Worm (Caenorhabditis elegans) whole organism, dauer: ENCODE data around the gene Y39A1A.24.

Experiments
- unc-62 ChIP-seq: sonication (generic microtip); optimal IDR thresholded peaks from 2 replicates; lab custom pipeline; 2017; ENCODE audit warnings: missing biosample characterization, missing genetic modification reagents, missing genetic modification characterization

Y39A1A.24 gene

ce11 chrIII:10612333-10612732 lies at the start of gene Y39A1A.24:
Y39A1A.24 (plus strand) TSS chrIII:10612633.
- TF ChIP-seq unc-62 (GFP tag; lab: Kevin White, UChicago) = no peak

DNA sequence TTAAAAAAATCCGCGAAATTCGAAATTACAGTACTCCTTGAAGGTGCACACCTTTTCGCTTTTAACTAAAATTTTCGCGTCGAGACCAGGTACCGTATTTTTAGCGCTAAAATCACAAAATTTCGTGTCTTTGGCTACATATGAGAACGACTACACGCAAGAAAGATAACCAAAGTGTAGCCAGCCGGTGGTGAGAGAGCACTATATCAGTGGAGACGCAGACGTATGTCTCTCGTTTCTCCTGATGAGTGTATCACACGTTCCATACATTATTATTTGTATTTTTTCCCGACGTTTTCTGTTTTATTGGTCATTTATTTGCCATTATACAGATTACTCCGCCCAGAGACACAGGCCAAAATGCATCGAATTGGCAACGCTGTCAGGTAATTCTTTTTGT lies 46.5 kb upstream of the Y39A1A.24 start, which contains the start of gene acdh-11:
Gene acdh-11 (plus strand): TSS at position 333 of the 400 bp plus-strand sequence.
- TF ChIP-seq unc-62 (GFP tag; lab: Kevin White, UChicago) = no peak

DNA sequence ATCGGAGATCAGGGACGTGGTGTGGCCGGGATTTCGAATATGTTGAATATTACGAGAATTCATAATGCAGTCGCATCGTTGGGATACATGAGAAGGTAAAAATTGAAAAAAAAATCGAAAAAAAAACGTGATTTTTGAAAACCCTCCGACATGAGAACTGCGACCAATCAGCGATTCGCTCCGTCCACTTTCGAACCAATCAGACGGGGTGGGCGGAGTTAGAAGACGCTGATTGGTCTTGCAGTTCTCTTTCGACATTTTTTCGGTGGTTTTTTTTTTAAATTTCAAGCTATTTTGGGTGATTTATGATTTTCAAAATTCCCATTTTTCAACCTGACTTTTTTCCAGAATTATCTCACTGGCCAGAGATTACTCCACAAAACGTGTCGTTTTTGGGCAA lies 43.2 kb upstream of the Y39A1A.24 start:
- no peak for TF ChIP-seq unc-62 (GFP tag; lab: Kevin White, UChicago)

- no peak for TF ChIP-seq unc-62 (GFP tag; lab: Kevin White, UChicago)
These were observed 37.1 kb upstream of the Y39A1A.24 start, which contains the start of gene Y45F3A.4 for ce11 chrIII:10575320-10575719. Y45F3A.4 (minus strand) TSS chrIII:10575420.

DNA sequence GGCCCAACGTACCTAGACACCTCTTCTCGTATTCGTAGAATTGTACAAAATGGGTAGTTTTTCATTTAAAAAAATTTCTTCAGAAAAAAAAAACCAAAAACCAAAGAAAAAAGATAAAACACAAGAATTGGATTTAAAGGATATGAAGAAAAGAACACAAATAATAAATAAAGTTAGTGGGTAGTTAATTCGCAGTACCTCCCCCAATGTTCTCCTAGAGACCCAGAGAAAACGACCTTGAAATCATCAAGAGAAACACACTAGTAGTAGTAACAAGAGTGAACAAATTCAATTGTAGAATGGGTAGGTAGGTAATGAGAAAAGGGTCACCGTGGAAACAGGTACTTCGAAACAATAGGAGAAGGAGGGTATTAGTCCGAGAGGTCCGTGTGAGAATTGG lies 34.7 kb upstream of the Y39A1A.24 start:
- TF ChIP-seq unc-62 (GFP tag; lab: Kevin White, UChicago) = no peak

ce11 chrIII:10578873-10579272 lies 33.6 kb upstream of the Y39A1A.24 start:
- TF ChIP-seq unc-62 (GFP tag; lab: Kevin White, UChicago) = no peak

DNA sequence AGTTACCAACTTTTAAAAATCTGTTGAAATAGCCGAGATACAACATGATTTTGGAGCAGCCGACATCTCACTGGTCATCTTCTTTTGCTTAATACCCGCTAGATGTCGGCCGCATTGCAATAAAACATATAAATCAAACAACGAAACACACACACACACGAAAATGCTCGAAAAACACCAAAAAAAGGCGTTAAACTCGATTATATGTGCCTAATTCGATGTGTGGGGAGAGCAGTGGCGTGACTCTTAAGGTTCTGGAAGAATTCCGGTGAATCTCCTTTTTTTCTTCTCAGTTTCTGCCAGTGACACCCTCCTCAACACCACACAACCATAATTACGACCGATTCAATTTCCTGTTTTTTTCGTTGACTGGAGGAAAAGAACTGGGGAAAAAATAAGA lies 32.2 kb upstream of the Y39A1A.24 start:
- no peak for TF ChIP-seq unc-62 (GFP tag; lab: Kevin White, UChicago)

- TF ChIP-seq unc-62 (GFP tag; lab: Kevin White, UChicago) = no peak
These were observed 28.9 kb upstream of the Y39A1A.24 start for ce11 chrIII:10583483-10583882.

DNA sequence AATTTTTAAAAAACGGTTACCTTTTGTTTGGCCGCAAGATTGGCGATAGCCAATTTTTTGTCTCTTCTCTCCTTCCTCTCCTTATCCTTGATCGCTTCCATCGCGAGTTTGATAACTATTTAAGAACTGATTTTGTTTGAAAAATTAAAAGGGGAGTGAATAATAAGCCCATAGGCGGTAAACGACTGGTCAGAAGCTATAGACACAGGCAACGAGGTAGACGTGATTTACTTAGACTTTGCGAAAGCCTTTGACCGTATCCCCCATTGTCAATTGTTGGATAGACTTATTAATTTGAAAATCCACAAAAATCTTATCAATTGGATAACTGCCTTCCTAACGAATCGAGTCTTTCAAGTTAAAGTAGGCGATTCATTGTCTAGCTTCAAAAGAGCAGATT lies 26.2 kb upstream of the Y39A1A.24 start, which contains the start of gene Y45F3A.5:
Gene Y45F3A.5 (minus strand): TSS at position 101 of the 400 bp plus-strand sequence.
- TF ChIP-seq unc-62 (GFP tag; lab: Kevin White, UChicago) = no peak

DNA sequence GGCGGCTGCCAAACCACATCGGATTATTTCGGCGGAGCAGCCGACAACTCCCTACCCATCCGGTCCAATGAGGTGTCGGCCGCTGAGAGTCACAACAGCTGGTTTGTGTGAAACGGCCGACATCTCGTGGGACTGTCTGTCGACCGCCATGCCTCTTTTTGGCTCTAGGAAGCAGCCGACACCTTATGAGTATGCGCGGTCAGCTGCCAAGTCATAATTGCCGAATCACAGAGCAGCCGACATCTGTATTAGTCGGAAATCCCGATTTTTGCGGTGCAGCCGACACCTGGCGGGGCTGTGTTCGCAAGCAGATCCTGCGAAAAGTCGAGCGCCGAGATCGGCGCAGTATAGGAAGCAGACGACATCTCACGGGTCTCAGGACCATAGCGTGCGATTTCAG lies 20.4 kb upstream of the Y39A1A.24 start:
- TF ChIP-seq unc-62 (GFP tag; lab: Kevin White, UChicago) = no peak

DNA sequence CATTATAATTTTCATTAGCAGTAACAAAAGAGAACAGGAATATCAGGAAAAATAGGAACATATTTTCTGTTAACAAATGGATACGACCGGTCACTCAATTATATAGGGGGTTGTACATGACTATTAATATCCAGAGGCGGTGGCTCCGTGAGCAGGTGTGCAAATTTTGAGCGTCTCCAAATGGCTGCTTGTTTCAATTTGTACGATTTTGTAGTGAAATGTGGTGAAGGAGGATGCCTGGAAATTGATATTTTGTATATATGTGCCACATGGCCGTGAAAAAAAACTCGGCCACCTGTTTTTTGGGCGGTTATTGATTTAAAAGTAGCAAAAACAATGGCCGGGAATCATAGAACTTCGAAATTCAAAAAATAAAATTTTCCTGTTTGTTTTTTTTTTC lies 19.7 kb upstream of the Y39A1A.24 start, which contains the start of gene Y45F3A.8:
Gene Y45F3A.8 (minus strand): TSS at position 101 of the 400 bp plus-strand sequence.
- TF ChIP-seq unc-62 (GFP tag; lab: Kevin White, UChicago) = no peak

DNA sequence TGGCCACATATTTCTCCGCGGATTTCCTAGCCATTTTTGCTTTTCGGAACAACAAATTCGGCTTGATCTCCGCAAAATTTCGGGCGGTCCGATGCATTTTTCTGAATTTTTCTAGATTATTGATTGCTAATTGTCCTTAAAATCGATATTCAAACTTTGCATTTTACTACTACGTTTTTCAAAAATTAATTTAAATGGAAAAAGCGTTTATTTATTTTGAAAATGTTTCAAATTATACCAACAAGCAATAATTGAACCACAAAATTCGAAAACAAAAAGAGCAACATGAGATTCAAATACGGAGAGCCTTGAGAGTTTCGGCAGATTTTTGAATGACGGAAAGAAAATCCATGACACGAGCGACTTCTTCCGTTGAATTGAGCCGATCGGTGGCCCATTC lies 17.4 kb upstream of the Y39A1A.24 start, which contains the start of gene Y45F3A.9:
Gene Y45F3A.9 (minus strand): TSS at position 101 of the 400 bp plus-strand sequence.
- no peak for TF ChIP-seq unc-62 (GFP tag; lab: Kevin White, UChicago)

- TF ChIP-seq unc-62 (GFP tag; lab: Kevin White, UChicago) = no peak
These were observed 16.0 kb upstream of the Y39A1A.24 start, which contains the start of gene Y39A1A.3 for ce11 chrIII:10596387-10596786. Y39A1A.3 (minus strand) TSS chrIII:10596487.

DNA sequence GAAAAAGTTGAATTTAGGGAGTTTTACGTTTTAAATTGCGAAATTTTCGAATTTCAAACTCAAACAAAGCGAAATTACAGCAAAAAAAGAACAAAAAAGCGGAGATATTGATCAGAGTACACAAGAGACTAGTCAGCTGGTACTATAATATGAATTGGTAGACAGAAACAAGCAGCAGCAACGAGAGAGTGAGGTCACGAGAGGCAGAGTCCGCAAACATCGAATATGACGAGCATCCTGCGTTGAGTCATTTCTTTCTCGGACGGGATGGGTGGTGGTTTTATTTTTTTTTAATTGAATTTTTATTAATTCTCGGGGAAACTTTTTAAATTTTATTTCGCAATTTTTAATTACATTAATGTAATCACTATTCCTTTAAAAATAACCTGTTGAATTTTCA lies 12.7 kb upstream of the Y39A1A.24 start:
- TF ChIP-seq unc-62 (GFP tag; lab: Kevin White, UChicago) = no peak

DNA sequence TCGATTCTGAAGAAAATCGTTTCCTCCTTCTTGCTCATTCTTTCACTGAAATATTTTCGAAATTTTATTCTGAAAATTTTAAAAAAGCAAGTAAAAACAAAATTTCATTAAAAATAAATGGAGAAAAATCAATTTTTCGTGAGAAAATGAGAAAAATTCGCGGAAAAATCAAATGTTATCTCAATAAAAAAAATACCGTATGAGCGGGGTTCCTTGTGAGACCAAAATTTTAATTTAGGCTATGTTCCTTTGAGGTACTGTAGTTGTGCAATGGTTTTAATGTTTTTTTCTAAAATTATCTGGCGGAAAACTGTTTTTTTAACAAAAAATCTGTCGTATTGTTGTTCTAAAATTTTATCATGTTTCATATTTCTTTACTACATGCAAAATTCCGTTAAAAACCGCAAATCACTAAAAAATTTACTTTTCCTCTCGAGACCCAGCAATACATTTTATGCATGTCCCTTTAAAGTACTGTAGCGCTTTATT lies 12.3 kb upstream of the Y39A1A.24 start, which contains the start of gene epg-6:
Gene epg-6 (minus strand): TSS at position 51 of the 489 bp plus-strand sequence.
- no peak for TF ChIP-seq unc-62 (GFP tag; lab: Kevin White, UChicago)

DNA sequence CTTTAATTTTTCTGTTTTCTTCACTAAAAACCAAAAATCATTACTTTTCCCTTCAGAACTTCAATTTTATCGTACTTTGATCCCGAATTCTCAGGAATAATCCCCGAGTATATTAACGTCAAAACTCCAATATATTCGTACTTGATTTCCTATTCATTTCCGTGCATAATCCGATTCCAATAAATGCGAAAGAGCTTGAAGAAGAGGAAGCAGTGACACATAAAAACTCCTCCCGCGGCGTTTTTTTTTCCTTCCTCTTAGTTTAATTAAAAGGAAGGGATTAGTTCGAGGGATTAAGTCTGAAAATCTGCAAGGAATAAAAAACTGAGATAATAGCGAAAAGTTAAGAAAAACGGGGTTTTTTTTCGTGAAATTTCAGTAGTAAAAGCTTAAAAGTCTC lies 11.5 kb upstream of the Y39A1A.24 start:
- TF ChIP-seq unc-62 (GFP tag; lab: Kevin White, UChicago) = no peak

ce11 chrIII:10603248-10603647 lies 9.2 kb upstream of the Y39A1A.24 start, which contains the start of gene Y39A1A.2:
Y39A1A.2 (minus strand) TSS chrIII:10603566.
- no peak for TF ChIP-seq unc-62 (GFP tag; lab: Kevin White, UChicago)
